Worm (Caenorhabditis elegans) whole organism, mixed stage, embryonic: ENCODE measurements around the gene Y57G11C.33.

Experiments used
- M03D4.4 ChIP-seq: sonication (generic microtip); optimal IDR thresholded peaks from 2 replicates; lab custom pipeline; 2017; ENCODE audit warnings: mild to moderate bottlenecking, missing genetic modification characterization, missing compliant biosample characterization
- blmp-1 ChIP-seq: fragments of 150-350 bp; optimal IDR thresholded peaks from 2 replicates; lab custom pipeline; 2014; ENCODE audit warnings: missing biosample characterization, missing genetic modification characterization
- drap-1 ChIP-seq: fragments of 200-800 bp; sonication (Bioruptor generic); optimal IDR thresholded peaks from 3 replicates; lab custom pipeline; 2018; ENCODE audit warnings: mild to moderate bottlenecking, missing genetic modification characterization, missing compliant biosample characterization
- lin-13 ChIP-seq: fragments of 150-350 bp; optimal IDR thresholded peaks from 2 replicates; lab custom pipeline; 2014; ENCODE audit warnings: missing biosample characterization, missing genetic modification characterization
- lsy-2 ChIP-seq: fragments of 150-350 bp; optimal IDR thresholded peaks from 2 replicates; lab custom pipeline; 2014; ENCODE audit warnings: missing biosample characterization, missing genetic modification characterization
- mep-1 ChIP-seq: fragments of 150-350 bp; optimal IDR thresholded peaks from 2 replicates; lab custom pipeline; 2017; ENCODE audit warnings: missing biosample characterization, missing genetic modification reagents, missing genetic modification characterization, inconsistent platforms
- nhr-76 ChIP-seq: sonication (generic microtip); optimal IDR thresholded peaks from 2 replicates; lab custom pipeline; 2017; ENCODE audit warnings: missing biosample characterization, missing genetic modification characterization
- pha-4 ChIP-seq: fragments of 150-350 bp; optimal IDR thresholded peaks from 2 replicates; lab custom pipeline; 2018; ENCODE audit warnings: missing biosample characterization, missing genetic modification reagents, missing genetic modification characterization
- sem-2 ChIP-seq: fragments of 200-800 bp; sonication (Bioruptor generic); optimal IDR thresholded peaks from 2 replicates; lab custom pipeline; 2018; ENCODE audit warnings: mild to moderate bottlenecking, missing genetic modification characterization, missing compliant biosample characterization
- ztf-11 ChIP-seq: fragments of 150-350 bp; optimal IDR thresholded peaks from 2 replicates; lab custom pipeline; 2014; ENCODE audit warnings: missing biosample characterization, missing genetic modification characterization

DNA sequence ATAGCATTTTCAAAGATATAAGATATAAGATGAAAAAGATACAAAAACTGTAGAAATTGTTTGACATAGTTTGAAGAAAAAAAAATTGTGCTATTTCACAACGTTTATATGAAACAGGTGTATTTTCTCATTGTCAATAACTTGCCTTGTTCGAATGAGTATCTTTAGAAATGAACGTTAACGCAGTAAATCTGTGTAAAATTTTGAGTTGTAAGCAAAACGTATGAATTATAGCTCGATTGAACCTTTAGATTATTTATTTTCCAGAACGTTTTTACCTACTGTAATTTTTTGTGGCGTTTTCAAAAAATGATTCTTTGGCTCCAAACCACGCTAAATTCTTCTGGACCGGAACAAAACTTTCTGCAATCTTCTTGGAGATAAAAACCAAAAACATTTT, 25.2 kb upstream of the Y57G11C.33 start:
- TF ChIP-seq pha-4 (tag; lab: Kevin White, UChicago) (no peak), ztf-11 (tag; lab: Kevin White, UChicago) (no peak), blmp-1 (no peak), drap-1 (no peak), lsy-2 (no peak), nhr-76 (no peak), lin-13 (tag; lab: Kevin White, UChicago) (no peak), mep-1 (tag; lab: Kevin White, UChicago) (no peak), sem-2 (GFP tag; lab: Kevin White, UChicago) (no peak), M03D4.4 (tag; lab: Kevin White, UChicago) (no peak)
